Worm (Caenorhabditis elegans): ENCODE data around the gene H41C03.2.

DNA sequence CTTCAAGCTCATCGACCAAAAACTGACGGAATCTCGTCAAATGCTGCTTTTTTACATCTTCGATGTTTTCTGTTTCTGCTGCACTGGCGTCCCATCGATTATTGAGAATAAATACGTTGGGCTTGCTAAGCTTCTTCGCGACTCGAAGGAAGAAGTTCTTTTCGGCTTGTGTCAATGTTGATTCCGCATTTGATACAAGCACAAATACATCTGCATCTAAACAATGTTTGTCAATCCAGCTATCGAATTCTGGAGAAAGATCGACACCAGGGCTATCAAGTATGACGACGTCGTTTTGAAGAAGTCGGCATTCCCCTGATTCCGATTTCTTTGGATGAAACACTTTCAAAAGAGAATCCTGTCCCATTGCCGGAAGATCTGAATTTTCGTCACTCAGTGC is 16.8 kb downstream of the H41C03.2 start:
- TF ChIP-seq ceh-16 (tag; optimal IDR thresholded peaks at IDR 0.05) (no peak), lin-15B (tag; optimal IDR thresholded peaks at IDR 0.05) (no peak), skn-1 (tag; optimal IDR thresholded peaks at IDR 0.05) (no peak), fkh-2 (tag; optimal IDR thresholded peaks at IDR 0.05) (no peak), pha-4 (tag; optimal IDR thresholded peaks at IDR 0.05) (no peak), nhr-76 (tag; optimal IDR thresholded peaks at IDR 0.05) (no peak), lin-39 (tag; optimal IDR thresholded peaks at IDR 0.05) (no peak), daf-12 (tag; optimal IDR thresholded peaks at IDR 0.05) (no peak)

Data from whole organism, L3 larva.